Fruit fly (Drosophila melanogaster) whole organism, prepupa: ENCODE results near the gene Rtca.

Source experiments
- CG10631 ChIP-seq: fragments of 200-800 bp; sonication (Bioruptor generic); optimal IDR thresholded peaks from 2 replicates; lab custom pipeline; 2016; ENCODE audit warnings: missing biosample characterization, missing genetic modification characterization
- CG10669 ChIP-seq: fragments of 200-800 bp; sonication (Bioruptor generic); optimal IDR thresholded peaks from 3 replicates; lab custom pipeline; 2018; ENCODE audit warnings: missing biosample characterization, mild to moderate bottlenecking, missing genetic modification characterization, moderate library complexity
- CG11294 ChIP-seq: fragments of 200-800 bp; sonication (Bioruptor generic); IDR thresholded peaks from 2 replicates; pipeline ENCODE4 v1.3.6; 2022; ENCODE audit warnings: missing biosample characterization, missing genetic modification characterization
- CG15336 ChIP-seq: fragments of 200-800 bp; sonication (Bioruptor generic); IDR thresholded peaks from 2 replicates; pipeline ENCODE4 v1.3.6; 2022; ENCODE audit warnings: missing biosample characterization, missing genetic modification characterization
- CG1621 ChIP-seq: fragments of 200-800 bp; sonication (Bioruptor generic); optimal IDR thresholded peaks from 3 replicates; lab custom pipeline; 2018; ENCODE audit warnings: missing biosample characterization, mild to moderate bottlenecking, missing genetic modification characterization
- CG16779 ChIP-seq: fragments of 200-800 bp; sonication (Bioruptor generic); optimal IDR thresholded peaks from 3 replicates; lab custom pipeline; 2017; ENCODE audit warnings: missing biosample characterization, mild to moderate bottlenecking, missing genetic modification characterization
- CG3032 ChIP-seq: fragments of 200-800 bp; optimal IDR thresholded peaks from 2 replicates; lab custom pipeline; 2019; ENCODE audit warnings: missing biosample characterization, mild to moderate bottlenecking, missing genetic modification characterization, moderate library complexity
- CG32006 ChIP-seq: fragments of 200-800 bp; sonication (Bioruptor generic); optimal IDR thresholded peaks from 3 replicates; lab custom pipeline; 2017; ENCODE audit warnings: missing biosample characterization, mild to moderate bottlenecking, missing genetic modification characterization
- CG34406 ChIP-seq: fragments of 200-800 bp; sonication (Bioruptor generic); optimal IDR thresholded peaks from 3 replicates; lab custom pipeline; 2016; ENCODE audit warnings: missing biosample characterization, missing genetic modification characterization
- CG3919 ChIP-seq: fragments of 200-800 bp; sonication (Bioruptor generic); optimal IDR thresholded peaks from 3 replicates; lab custom pipeline; 2016; ENCODE audit warnings: missing biosample characterization, missing genetic modification characterization
- CG4318 ChIP-seq: fragments of 200-800 bp; sonication (Bioruptor generic); optimal IDR thresholded peaks from 3 replicates; lab custom pipeline; 2017; ENCODE audit warnings: missing biosample characterization, mild to moderate bottlenecking, missing genetic modification characterization
- CG6163 ChIP-seq: fragments of 200-800 bp; sonication (Bioruptor generic); IDR thresholded peaks from 3 replicates; pipeline ENCODE4 v1.3.6; 2022; ENCODE audit warnings: missing biosample characterization, missing genetic modification characterization
- CG6276 ChIP-seq: fragments of 200-800 bp; sonication (Bioruptor generic); optimal IDR thresholded peaks from 2 replicates; lab custom pipeline; 2017; ENCODE audit warnings: missing biosample characterization, mild to moderate bottlenecking, missing genetic modification characterization
- CG6792 ChIP-seq: fragments of 200-800 bp; sonication (Bioruptor generic); optimal IDR thresholded peaks from 3 replicates; lab custom pipeline; 2016; ENCODE audit warnings: missing biosample characterization, missing genetic modification characterization
- CG6854 ChIP-seq: fragments of 200-800 bp; sonication (Bioruptor generic); optimal IDR thresholded peaks from 2 replicates; lab custom pipeline; 2017; ENCODE audit warnings: missing biosample characterization, mild to moderate bottlenecking, missing genetic modification characterization
- CG8119 ChIP-seq: fragments of 200-800 bp; sonication (Bioruptor generic); IDR thresholded peaks from 3 replicates; pipeline ENCODE4 v1.3.6; 2022; ENCODE audit warnings: missing biosample characterization, missing genetic modification characterization
- CG8319 ChIP-seq: fragments of 200-800 bp; sonication (Bioruptor generic); optimal IDR thresholded peaks from 3 replicates; lab custom pipeline; 2016; ENCODE audit warnings: missing biosample characterization, missing genetic modification characterization
- Eip75B ChIP-seq: fragments of 200-800 bp; sonication (Bioruptor generic); optimal IDR thresholded peaks from 3 replicates; lab custom pipeline; 2016; ENCODE audit warnings: missing biosample characterization, missing genetic modification characterization
- Eip78C ChIP-seq: fragments of 200-800 bp; sonication (Bioruptor generic); peaks from one replicate; lab custom pipeline; 2016; ENCODE audit warnings: missing biosample characterization, missing genetic modification characterization
- Ets21C ChIP-seq: fragments of 200-800 bp; sonication (Bioruptor generic); optimal IDR thresholded peaks from 3 replicates; lab custom pipeline; 2016; ENCODE audit warnings: missing biosample characterization, missing genetic modification characterization
- Gug ChIP-seq: fragments of 200-800 bp; sonication (Bioruptor generic); IDR thresholded peaks from 2 replicates; pipeline ENCODE4 v1.3.6; 2022; ENCODE audit warnings: missing biosample characterization, missing genetic modification characterization
- Hr39 ChIP-seq: fragments of 200-800 bp; sonication (Bioruptor generic); optimal IDR thresholded peaks from 2 replicates; lab custom pipeline; 2016; ENCODE audit warnings: missing biosample characterization, missing genetic modification characterization
- Hr4 ChIP-seq: fragments of 200-800 bp; sonication (Bioruptor generic); optimal IDR thresholded peaks from 3 replicates; lab custom pipeline; 2016; ENCODE audit warnings: missing biosample characterization, missing genetic modification characterization
- Lpt ChIP-seq: fragments of 200-800 bp; sonication (Bioruptor generic); optimal IDR thresholded peaks from 3 replicates; lab custom pipeline; 2016; ENCODE audit warnings: missing biosample characterization, missing genetic modification characterization
- Met ChIP-seq: fragments of 200-800 bp; sonication (Bioruptor generic); optimal IDR thresholded peaks from 3 replicates; lab custom pipeline; 2016; ENCODE audit warnings: missing biosample characterization, missing genetic modification characterization
- OdsH ChIP-seq: fragments of 200-800 bp; sonication (Bioruptor generic); optimal IDR thresholded peaks from 3 replicates; lab custom pipeline; 2016; ENCODE audit warnings: missing biosample characterization, missing genetic modification characterization
- Sox102F ChIP-seq: fragments of 200-800 bp; sonication (Bioruptor generic); optimal IDR thresholded peaks from 2 replicates; lab custom pipeline; 2016; ENCODE audit warnings: missing biosample characterization, mild to moderate bottlenecking, missing genetic modification characterization
- Sox14 ChIP-seq: fragments of 200-800 bp; sonication (Bioruptor generic); optimal IDR thresholded peaks from 3 replicates; lab custom pipeline; 2016; ENCODE audit warnings: missing biosample characterization, missing genetic modification characterization
- Sox15 ChIP-seq: fragments of 200-800 bp; sonication (Bioruptor generic); optimal IDR thresholded peaks from 3 replicates; lab custom pipeline; 2016; ENCODE audit warnings: missing biosample characterization, missing genetic modification characterization
- achi ChIP-seq: fragments of 200-800 bp; sonication (Bioruptor generic); optimal IDR thresholded peaks from 3 replicates; lab custom pipeline; 2016; ENCODE audit warnings: missing biosample characterization, missing genetic modification characterization
- acj6 ChIP-seq: fragments of 200-800 bp; sonication (Bioruptor generic); optimal IDR thresholded peaks from 3 replicates; lab custom pipeline; 2016; ENCODE audit warnings: missing biosample characterization, missing genetic modification characterization
- cyc ChIP-seq: fragments of 200-800 bp; sonication (Bioruptor generic); optimal IDR thresholded peaks from 3 replicates; lab custom pipeline; 2016; ENCODE audit warnings: missing biosample characterization, missing genetic modification characterization
- dac ChIP-seq: fragments of 200-800 bp; sonication (Bioruptor generic); optimal IDR thresholded peaks from 2 replicates; lab custom pipeline; 2017; ENCODE audit warnings: missing biosample characterization, mild to moderate bottlenecking, missing genetic modification characterization
- dsx ChIP-seq: fragments of 200-800 bp; optimal IDR thresholded peaks from 3 replicates; lab custom pipeline; 2019; ENCODE audit warnings: missing biosample characterization, mild to moderate bottlenecking, missing genetic modification characterization, moderate library complexity; ENCODE audit not compliant: poor library complexity, severe bottlenecking
- eg ChIP-seq: fragments of 200-800 bp; sonication (Bioruptor generic); IDR thresholded peaks from 3 replicates; pipeline ENCODE4 v1.3.6; 2022; ENCODE audit warnings: missing biosample characterization, missing genetic modification characterization
- esn ChIP-seq: fragments of 200-800 bp; sonication (Bioruptor generic); optimal IDR thresholded peaks from 2 replicates; lab custom pipeline; 2016; ENCODE audit warnings: missing biosample characterization, mild to moderate bottlenecking, missing genetic modification characterization, moderate library complexity
- fd59A ChIP-seq: fragments of 200-800 bp; sonication (Bioruptor generic); optimal IDR thresholded peaks from 2 replicates; lab custom pipeline; 2017; ENCODE audit warnings: missing biosample characterization, mild to moderate bottlenecking, missing genetic modification characterization, missing genetic modification reagents
- fd85E ChIP-seq: fragments of 200-800 bp; sonication (Bioruptor generic); optimal IDR thresholded peaks from 3 replicates; lab custom pipeline; 2016; ENCODE audit warnings: missing biosample characterization, missing genetic modification characterization
- fkh ChIP-seq: fragments of 200-800 bp; sonication (Bioruptor generic); optimal IDR thresholded peaks from 3 replicates; lab custom pipeline; 2017; ENCODE audit warnings: missing biosample characterization, mild to moderate bottlenecking, missing genetic modification characterization, moderate library complexity
- lz ChIP-seq: fragments of 200-800 bp; sonication (Bioruptor generic); optimal IDR thresholded peaks from 3 replicates; lab custom pipeline; 2016; ENCODE audit warnings: missing biosample characterization, missing genetic modification characterization
- net ChIP-seq: fragments of 200-800 bp; sonication (Bioruptor generic); optimal IDR thresholded peaks from 3 replicates; lab custom pipeline; 2016; ENCODE audit warnings: missing biosample characterization, missing genetic modification characterization
- pdm3 ChIP-seq: fragments of 200-800 bp; sonication (Bioruptor generic); optimal IDR thresholded peaks from 3 replicates; lab custom pipeline; 2016; ENCODE audit warnings: missing biosample characterization, missing genetic modification characterization
- salr ChIP-seq, 2 experiments: fragments of 200-800 bp; sonication (Bioruptor generic); optimal IDR thresholded peaks; 3 replicates each; lab custom pipeline; 2016 to 2018; ENCODE audit warnings: missing biosample characterization in 2 of 2, missing genetic modification characterization in 2 of 2, mild to moderate bottlenecking in 1 of 2
- spab ChIP-seq: fragments of 200-800 bp; sonication (Bioruptor generic); optimal IDR thresholded peaks from 2 replicates; lab custom pipeline; 2017; ENCODE audit warnings: missing biosample characterization, mild to moderate bottlenecking, missing genetic modification characterization, missing genetic modification reagents
- svp ChIP-seq: fragments of 200-800 bp; sonication (Bioruptor generic); peaks from one replicate; lab custom pipeline; 2016; ENCODE audit warnings: missing biosample characterization, missing genetic modification characterization
- topi ChIP-seq: fragments of 200-800 bp; sonication (Bioruptor generic); optimal IDR thresholded peaks from 3 replicates; lab custom pipeline; 2016; ENCODE audit warnings: missing biosample characterization, missing genetic modification characterization

Gene Rtca

DNA sequence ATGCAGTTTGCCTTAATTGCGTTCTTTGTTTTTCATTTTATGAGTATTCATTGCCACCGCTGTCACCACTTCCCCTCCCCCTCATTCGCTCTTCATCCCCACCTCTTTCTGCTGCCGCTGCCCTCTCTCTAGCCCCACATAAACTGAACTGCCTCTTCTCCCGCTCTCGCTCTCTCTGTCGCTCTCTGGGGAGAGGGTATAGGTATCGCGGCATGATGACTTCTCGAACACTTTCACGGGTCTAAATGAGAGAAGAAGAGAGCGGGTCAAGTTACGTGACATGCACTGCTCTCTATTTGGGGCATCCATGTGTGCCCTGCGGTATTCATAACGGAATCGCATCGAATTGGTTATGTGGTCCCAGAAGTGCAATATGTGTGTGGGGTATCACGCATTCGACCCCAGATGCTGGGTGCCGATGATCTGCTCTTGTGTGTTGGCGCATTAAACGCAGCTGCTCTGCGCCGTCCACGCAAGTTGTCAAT, 11.5 kb downstream of the Rtca start (continued):
- peak; percentile 87 for TF ChIP-seq CG4318 (GFP tag; lab: Kevin White, UChicago)
- peak; percentile 93 for TF ChIP-seq acj6
- TF ChIP-seq spab (GFP tag; lab: Kevin White, UChicago) = peak; percentile 80
- TF ChIP-seq Sox14 (GFP tag; lab: Kevin White, UChicago) = peak; percentile 97
- TF ChIP-seq CG10631 (GFP tag; lab: Kevin White, UChicago) = peak; percentile 93
- TF ChIP-seq cyc (GFP tag; lab: Kevin White, UChicago) = peak; percentile 95
- peak; percentile 90 for TF ChIP-seq CG10669
- TF ChIP-seq Hr39 = peak; percentile 95
- peak; percentile 94 for TF ChIP-seq CG3919 (GFP tag; lab: Kevin White, UChicago)
- peak; percentile 92 for TF ChIP-seq CG1621
- peak; percentile 94 for TF ChIP-seq CG32006 (GFP tag; lab: Kevin White, UChicago)
- TF ChIP-seq Sox15 (GFP tag; lab: Kevin White, UChicago) = peak; percentile 90
- TF ChIP-seq fd85E = peak; percentile 92
- peak; percentile 95 for TF ChIP-seq CG6792
- TF ChIP-seq CG3032 (tag; lab: Kevin White, UChicago) = peak; percentile 82
- TF ChIP-seq Gug (GFP tag; lab: Robert Waterston, UW) = peak; percentile 92
- TF ChIP-seq CG6854 (GFP tag; lab: Kevin White, UChicago) = peak; percentile 80
- TF ChIP-seq salr (GFP tag; optimal IDR thresholded peaks at IDR 0.05; lab: Kevin White, UChicago) = peak; percentile 81 to 90
- TF ChIP-seq CG6276 (GFP tag; lab: Kevin White, UChicago) = peak; percentile 84
- TF ChIP-seq Met (GFP tag; lab: Kevin White, UChicago) = peak; percentile 95
- TF ChIP-seq CG6163 (GFP tag; lab: Robert Waterston, UW) = peak; percentile 95
- peak; percentile 91 for TF ChIP-seq eg
- peak; percentile 93 for TF ChIP-seq topi (GFP tag; lab: Kevin White, UChicago)
- peak; percentile 88 for TF ChIP-seq dac (GFP tag; lab: Kevin White, UChicago)

DNA sequence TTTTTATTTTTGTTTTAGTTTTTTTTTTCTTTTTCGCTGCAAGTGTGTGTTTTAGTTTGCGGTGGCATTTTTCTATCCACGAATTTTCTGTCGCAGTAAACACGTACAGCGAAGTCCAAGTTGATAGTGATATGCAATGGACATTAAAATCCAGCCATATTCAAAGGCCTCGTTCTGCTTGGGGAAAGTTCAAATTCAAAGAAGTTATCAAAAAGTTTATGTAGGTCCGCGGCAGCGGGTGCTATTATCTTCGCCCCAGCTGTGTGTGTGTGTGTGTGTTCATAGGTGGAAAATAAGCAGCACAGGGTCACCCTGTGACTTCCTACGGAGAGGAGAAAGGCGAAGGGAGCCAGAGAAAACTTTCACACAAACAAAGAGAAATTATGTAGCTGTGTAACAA, 15.3 kb downstream of the Rtca start:
- TF ChIP-seq fd59A (no peak), CG16779 (tag; lab: Kevin White, UChicago) (no peak), lz (no peak), Hr39 (peak; percentile 37), dsx (GFP tag; lab: Kevin White, UChicago) (no peak), fd85E (no peak), CG6276 (GFP tag; lab: Kevin White, UChicago) (peak; percentile 81), CG3919 (GFP tag; lab: Kevin White, UChicago) (peak; percentile 58), pdm3 (GFP tag; lab: Kevin White, UChicago) (peak; percentile 49), svp (GFP tag; lab: Kevin White, UChicago) (peak; percentile 73), CG8319 (GFP tag; lab: Kevin White, UChicago) (no peak), fkh (GFP tag; lab: Kevin White, UChicago) (no peak), Eip75B (no peak), CG10631 (GFP tag; lab: Kevin White, UChicago) (peak; percentile 42), CG34406 (no peak), CG15336 (GFP tag; lab: Robert Waterston, UW) (peak; percentile 89), cyc (GFP tag; lab: Kevin White, UChicago) (no peak), CG32006 (GFP tag; lab: Kevin White, UChicago) (peak; percentile 76), dac (GFP tag; lab: Kevin White, UChicago) (peak; percentile 73), Sox14 (GFP tag; lab: Kevin White, UChicago) (peak; percentile 16), Gug (GFP tag; lab: Robert Waterston, UW) (peak; percentile 75), Sox102F (GFP tag; lab: Kevin White, UChicago) (no peak), esn (GFP tag; lab: Kevin White, UChicago) (peak; percentile 2), eg (peak; percentile 92), Ets21C (GFP tag; lab: Kevin White, UChicago) (no peak), Sox15 (GFP tag; lab: Kevin White, UChicago) (no peak), CG11294 (GFP tag; lab: Robert Waterston, UW) (peak; percentile 82), OdsH (GFP tag; lab: Kevin White, UChicago) (peak; percentile 46), Lpt (GFP tag; lab: Kevin White, UChicago) (peak; percentile 69), achi (peak; percentile 64), CG8119 (peak; percentile 86), Hr4 (GFP tag; lab: Kevin White, UChicago) (peak; percentile 81), Eip78C (peak; percentile 82), CG10669 (no peak), net (GFP tag; lab: Kevin White, UChicago) (peak; percentile 58), CG4318 (GFP tag; lab: Kevin White, UChicago) (peak; percentile 63), CG6163 (GFP tag; lab: Robert Waterston, UW) (peak; percentile 79)
